Fruit fly (Drosophila melanogaster) whole organism, embryonic: Measurements from ENCODE around the gene Tpr2.

Experiments used
- CG1024 ChIP-seq: fragments of 200-800 bp; sonication (Bioruptor generic); IDR thresholded peaks from 2 replicates; pipeline ENCODE4 v1.3.6; 2022; ENCODE audit warnings: missing biosample characterization, missing genetic modification characterization
- CG10543 ChIP-seq: fragments of 200-800 bp; sonication (Bioruptor generic); optimal IDR thresholded peaks from 3 replicates; lab custom pipeline; 2017; ENCODE audit warnings: missing biosample characterization, mild to moderate bottlenecking, missing genetic modification characterization, moderate library complexity
- CG11723 ChIP-seq: fragments of 200-800 bp; sonication (Bioruptor generic); optimal IDR thresholded peaks from 2 replicates; lab custom pipeline; 2017; ENCODE audit warnings: missing biosample characterization, mild to moderate bottlenecking, missing genetic modification characterization
- CG12219 ChIP-seq: fragments of 200-800 bp; sonication (Bioruptor generic); optimal IDR thresholded peaks from 3 replicates; lab custom pipeline; 2018; ENCODE audit warnings: missing biosample characterization, mild to moderate bottlenecking, missing genetic modification characterization
- CG12769 ChIP-seq: fragments of 200-800 bp; sonication (Bioruptor generic); optimal IDR thresholded peaks from 2 replicates; lab custom pipeline; 2019; ENCODE audit warnings: missing biosample characterization, mild to moderate bottlenecking, missing genetic modification characterization, moderate library complexity
- CG12942 ChIP-seq: fragments of 200-800 bp; sonication (Bioruptor generic); optimal IDR thresholded peaks from 3 replicates; lab custom pipeline; 2016; ENCODE audit warnings: missing biosample characterization, missing genetic modification characterization
- CG13624 ChIP-seq: fragments of 200-800 bp; sonication (Bioruptor generic); optimal IDR thresholded peaks from 2 replicates; lab custom pipeline; 2016; ENCODE audit warnings: missing biosample characterization, missing genetic modification characterization
- CG14441 ChIP-seq: fragments of 200-800 bp; sonication (Bioruptor generic); IDR thresholded peaks from 2 replicates; pipeline ENCODE4 v1.3.6; 2022; ENCODE audit warnings: missing biosample characterization, missing genetic modification characterization
- CG15514 ChIP-seq: fragments of 200-800 bp; sonication (Bioruptor generic); optimal IDR thresholded peaks from 3 replicates; lab custom pipeline; 2017; ENCODE audit warnings: missing biosample characterization, missing genetic modification characterization, mild to moderate bottlenecking, moderate library complexity, missing genetic modification reagents
- CG17829 ChIP-seq: fragments of 200-800 bp; optimal IDR thresholded peaks from 2 replicates; lab custom pipeline; 2019; ENCODE audit warnings: missing biosample characterization, mild to moderate bottlenecking, missing genetic modification characterization, moderate library complexity
- CG18011 ChIP-seq: fragments of 200-800 bp; sonication (Bioruptor generic); optimal IDR thresholded peaks from 2 replicates; lab custom pipeline; 2017; ENCODE audit warnings: missing biosample characterization, missing genetic modification characterization, mild to moderate bottlenecking, moderate library complexity, missing genotype
- CG2712 ChIP-seq: fragments of 200-800 bp; optimal IDR thresholded peaks from 3 replicates; lab custom pipeline; 2019; ENCODE audit warnings: missing biosample characterization, mild to moderate bottlenecking, missing genetic modification characterization, moderate library complexity
- CG30431 ChIP-seq: fragments of 200-800 bp; sonication (Bioruptor generic); optimal IDR thresholded peaks from 2 replicates; lab custom pipeline; 2017; ENCODE audit warnings: missing biosample characterization, missing genetic modification characterization
- CG31224 ChIP-seq: fragments of 200-800 bp; sonication (Bioruptor generic); IDR thresholded peaks from 2 replicates; pipeline ENCODE4 v1.3.6; 2022; ENCODE audit warnings: missing biosample characterization, missing genetic modification characterization
- CG31365 ChIP-seq: fragments of 200-800 bp; sonication (Bioruptor generic); optimal IDR thresholded peaks from 2 replicates; lab custom pipeline; 2018; ENCODE audit warnings: missing biosample characterization, mild to moderate bottlenecking, missing genetic modification characterization
- CG34224 ChIP-seq: fragments of 200-800 bp; sonication (Bioruptor generic); IDR thresholded peaks from 3 replicates; pipeline ENCODE4 v1.3.6; 2022; ENCODE audit warnings: missing biosample characterization, missing genetic modification characterization; ENCODE audit not compliant: partially characterized antibody
- CG6689 ChIP-seq: fragments of 200-800 bp; sonication (Bioruptor generic); IDR thresholded peaks from 2 replicates; pipeline ENCODE4 v1.3.6; 2022; ENCODE audit warnings: missing biosample characterization, missing genetic modification characterization
- CG6813 ChIP-seq: fragments of 200-800 bp; sonication (Bioruptor generic); optimal IDR thresholded peaks from 2 replicates; lab custom pipeline; 2017; ENCODE audit warnings: missing biosample characterization, missing genetic modification characterization, mild to moderate bottlenecking, moderate library complexity, missing genetic modification reagents
- CG8944 ChIP-seq: fragments of 200-800 bp; sonication (Bioruptor generic); optimal IDR thresholded peaks from 3 replicates; lab custom pipeline; 2016; ENCODE audit warnings: missing biosample characterization, missing genetic modification characterization
- CG9797 ChIP-seq: fragments of 200-800 bp; sonication (Bioruptor generic); optimal IDR thresholded peaks from 3 replicates; lab custom pipeline; 2018; ENCODE audit warnings: missing biosample characterization, mild to moderate bottlenecking, missing genetic modification characterization
- CHES-1-like ChIP-seq: fragments of 200-800 bp; sonication (Bioruptor generic); optimal IDR thresholded peaks from 2 replicates; lab custom pipeline; 2016; ENCODE audit warnings: missing biosample characterization, missing genetic modification characterization
- CTCF ChIP-seq: fragments of 200-800 bp; sonication (Bioruptor generic); optimal IDR thresholded peaks from 2 replicates; lab custom pipeline; 2017; ENCODE audit warnings: missing biosample characterization, mild to moderate bottlenecking, missing genetic modification characterization, moderate library complexity
- D19B ChIP-seq: fragments of 200-800 bp; sonication (Bioruptor generic); optimal IDR thresholded peaks from 2 replicates; lab custom pipeline; 2017; ENCODE audit warnings: missing biosample characterization, mild to moderate bottlenecking, missing genetic modification characterization
- GATAe ChIP-seq: fragments of 200-800 bp; sonication (Bioruptor generic); conservative IDR thresholded peaks from 2 replicates; pipeline ENCODE4 v1.3.6; 2022; ENCODE audit warnings: missing biosample characterization, missing genetic modification characterization
- Gsc ChIP-seq: fragments of 200-800 bp; sonication (Bioruptor generic); IDR thresholded peaks from 2 replicates; pipeline ENCODE4 v1.3.6; 2022; ENCODE audit warnings: missing biosample characterization, missing genetic modification characterization
- Hr3 ChIP-seq: fragments of 200-800 bp; sonication (Bioruptor generic); optimal IDR thresholded peaks from 3 replicates; lab custom pipeline; 2016; ENCODE audit warnings: missing biosample characterization, missing genetic modification characterization
- Hr51 ChIP-seq, 2 experiments: fragments of 200-800 bp; sonication (Bioruptor generic); optimal IDR thresholded peaks; 2 replicates in 1 of 2; 3 replicates in 1 of 2; lab custom pipeline; 2016 to 2018; ENCODE audit warnings: missing biosample characterization in 2 of 2, missing genetic modification characterization in 2 of 2, mild to moderate bottlenecking in 1 of 2, moderate library complexity in 1 of 2
- Meics ChIP-seq: fragments of 200-800 bp; sonication (Bioruptor generic); optimal IDR thresholded peaks from 2 replicates; lab custom pipeline; 2017; ENCODE audit warnings: missing biosample characterization, mild to moderate bottlenecking, missing genetic modification characterization
- Nf-YC ChIP-seq: fragments of 200-800 bp; optimal IDR thresholded peaks from 3 replicates; lab custom pipeline; 2019; ENCODE audit warnings: missing biosample characterization, mild to moderate bottlenecking, missing genetic modification characterization, moderate library complexity
- Oaz ChIP-seq: fragments of 200-800 bp; sonication (Bioruptor generic); IDR thresholded peaks from 2 replicates; pipeline ENCODE4 v1.3.6; 2022; ENCODE audit warnings: missing biosample characterization, missing genetic modification characterization
- Side ChIP-seq: fragments of 200-800 bp; sonication (Bioruptor generic); optimal IDR thresholded peaks from 2 replicates; lab custom pipeline; 2016; ENCODE audit warnings: missing biosample characterization, missing genetic modification characterization
- Six4 ChIP-seq: fragments of 200-800 bp; sonication (Bioruptor generic); optimal IDR thresholded peaks from 2 replicates; lab custom pipeline; 2016; ENCODE audit warnings: missing biosample characterization, missing genetic modification characterization
- Sox100B ChIP-seq: fragments of 200-800 bp; sonication (Bioruptor generic); optimal IDR thresholded peaks from 3 replicates; lab custom pipeline; 2018; ENCODE audit warnings: missing biosample characterization, mild to moderate bottlenecking, missing genetic modification characterization
- ap ChIP-seq: fragments of 200-800 bp; sonication (Bioruptor generic); IDR thresholded peaks from 2 replicates; pipeline ENCODE4 v1.3.6; 2022; ENCODE audit warnings: missing biosample characterization, missing genetic modification characterization
- caup ChIP-seq: fragments of 200-800 bp; sonication (Bioruptor generic); optimal IDR thresholded peaks from 3 replicates; lab custom pipeline; 2017; ENCODE audit warnings: missing biosample characterization, mild to moderate bottlenecking, missing genetic modification characterization, moderate library complexity; ENCODE audit not compliant: severe bottlenecking
- eyg ChIP-seq: fragments of 200-800 bp; sonication (Bioruptor generic); optimal IDR thresholded peaks from 3 replicates; lab custom pipeline; 2016; ENCODE audit warnings: missing biosample characterization, missing genetic modification characterization
- gt ChIP-seq: fragments of 200-800 bp; sonication (Bioruptor generic); IDR thresholded peaks from 2 replicates; pipeline ENCODE4 v1.3.6; 2022; ENCODE audit warnings: missing biosample characterization, missing genetic modification characterization
- ham ChIP-seq: fragments of 200-800 bp; sonication (Bioruptor generic); IDR thresholded peaks from 2 replicates; pipeline ENCODE4 v1.3.6; 2022; ENCODE audit warnings: missing biosample characterization, missing genetic modification characterization
- her ChIP-seq: fragments of 200-800 bp; sonication (Bioruptor generic); optimal IDR thresholded peaks from 2 replicates; lab custom pipeline; 2016; ENCODE audit warnings: missing biosample characterization, missing genetic modification characterization
- jumu ChIP-seq: fragments of 200-800 bp; sonication (Bioruptor generic); optimal IDR thresholded peaks from 3 replicates; lab custom pipeline; 2016; ENCODE audit warnings: missing biosample characterization, missing genetic modification characterization
- ken ChIP-seq: fragments of 200-800 bp; sonication (Bioruptor generic); IDR thresholded peaks from 3 replicates; pipeline ENCODE4 v1.3.6; 2022; ENCODE audit warnings: missing biosample characterization, missing genetic modification characterization
- maf-S ChIP-seq: fragments of 200-800 bp; sonication (Bioruptor generic); optimal IDR thresholded peaks from 2 replicates; lab custom pipeline; 2016; ENCODE audit warnings: missing biosample characterization, missing genetic modification characterization
- mld ChIP-seq: fragments of 200-800 bp; sonication (Bioruptor generic); IDR thresholded peaks from 3 replicates; pipeline ENCODE4 v1.3.6; 2022; ENCODE audit warnings: missing biosample characterization, missing genetic modification characterization; ENCODE audit not compliant: partially characterized antibody
- pho ChIP-seq: fragments of 200-800 bp; sonication (Bioruptor generic); optimal IDR thresholded peaks from 2 replicates; lab custom pipeline; 2016; ENCODE audit warnings: missing biosample characterization, missing genetic modification characterization
- pnt ChIP-seq: fragments of 200-800 bp; sonication (Bioruptor generic); optimal IDR thresholded peaks from 3 replicates; lab custom pipeline; 2016; ENCODE audit warnings: missing biosample characterization, missing genetic modification characterization
- pzg ChIP-seq: fragments of 200-800 bp; sonication (Bioruptor generic); optimal IDR thresholded peaks from 3 replicates; lab custom pipeline; 2018; ENCODE audit warnings: missing biosample characterization, mild to moderate bottlenecking, missing genetic modification characterization, moderate library complexity
- sens ChIP-seq: fragments of 200-800 bp; sonication (Bioruptor generic); peaks from one replicate; lab custom pipeline; 2016; ENCODE audit warnings: missing biosample characterization, missing genetic modification characterization
- seq ChIP-seq: fragments of 200-800 bp; sonication (Bioruptor generic); IDR thresholded peaks from 2 replicates; pipeline ENCODE4 v1.3.6; 2022; ENCODE audit warnings: missing biosample characterization, missing genetic modification characterization
- stc ChIP-seq: fragments of 200-800 bp; sonication (Bioruptor generic); IDR thresholded peaks from 2 replicates; pipeline ENCODE4 v1.3.6; 2022; ENCODE audit warnings: missing biosample characterization, missing genetic modification characterization
- wek ChIP-seq: fragments of 200-800 bp; sonication (Bioruptor generic); optimal IDR thresholded peaks from 3 replicates; lab custom pipeline; 2018; ENCODE audit warnings: missing biosample characterization, mild to moderate bottlenecking, missing genetic modification characterization, moderate library complexity

Tpr2 gene

dm6 chr2L:16547652-16548417 lies 56.5 kb downstream of the Tpr2 start (continued):
- TF ChIP-seq CG34224 (GFP tag; lab: Robert Waterston, UW) (no peak), Sox100B (peak; percentile 40), Hr3 (GFP tag; lab: Kevin White, UChicago) (peak; percentile 34), mld (GFP tag; lab: Robert Waterston, UW) (0 out of 3 replicates have a peak, but pooled peaks have one; percentile 26), CG15514 (GFP tag; lab: Kevin White, UChicago) (peak; percentile 71), Nf-YC (tag; lab: Kevin White, UChicago) (peak; percentile 63), maf-S (GFP tag; lab: Kevin White, UChicago) (no peak), Six4 (no peak), CG31365 (tag; lab: Kevin White, UChicago) (peak; percentile 32), CTCF (GFP tag; lab: Kevin White, UChicago) (no peak), CG10543 (peak; percentile 81), jumu (GFP tag; lab: Kevin White, UChicago) (no peak), CG8944 (GFP tag; lab: Kevin White, UChicago) (no peak), Meics (GFP tag; lab: Kevin White, UChicago) (peak; percentile 89), ham (no peak), CHES-1-like (GFP tag; lab: Kevin White, UChicago) (peak; percentile 51), pho (GFP tag; lab: Kevin White, UChicago) (peak; percentile 53), Hr51 (GFP tag; optimal IDR thresholded peaks at IDR 0.05; lab: Kevin White, UChicago) (peak in 1 of 2 experiments; percentile 55), her (GFP tag; lab: Kevin White, UChicago) (no peak), ken (GFP tag; lab: Robert Waterston, UW) (0 out of 3 replicates have a peak, but pooled peaks have one; percentile 29), CG2712 (tag; lab: Kevin White, UChicago) (peak; percentile 51), CG12769 (tag; lab: Kevin White, UChicago) (no peak), CG6689 (peak; percentile 65), CG11723 (GFP tag; lab: Kevin White, UChicago) (no peak), CG9797 (GFP tag; lab: Kevin White, UChicago) (no peak), CG31224 (no peak), CG13624 (GFP tag; lab: Kevin White, UChicago) (no peak), ap (GFP tag; lab: Robert Waterston, UW) (no peak), sens (GFP tag; lab: Kevin White, UChicago) (peak; percentile 72), gt (GFP tag; lab: Robert Waterston, UW) (no peak), seq (GFP tag; lab: Robert Waterston, UW) (0 out of 2 replicates have a peak, but pooled peaks have one; percentile 21), pzg (GFP tag; lab: Kevin White, UChicago) (peak; percentile 3), CG1024 (no peak), wek (GFP tag; lab: Kevin White, UChicago) (no peak), CG14441 (GFP tag; lab: Robert Waterston, UW) (no peak), D19B (GFP tag; lab: Kevin White, UChicago) (peak; percentile 60), CG12942 (peak; percentile 10), GATAe (GFP tag; lab: Robert Waterston, UW) (no peak), pnt (GFP tag; lab: Kevin White, UChicago) (no peak), eyg (GFP tag; lab: Kevin White, UChicago) (no peak), Side (GFP tag; lab: Kevin White, UChicago) (peak; percentile 28), CG17829 (tag; lab: Kevin White, UChicago) (peak; percentile 0), caup (GFP tag; lab: Kevin White, UChicago) (peak; percentile 63), CG6813 (peak; percentile 56), CG30431 (GFP tag; lab: Kevin White, UChicago) (no peak), CG18011 (GFP tag; lab: Kevin White, UChicago) (peak; percentile 37), CG12219 (GFP tag; lab: Kevin White, UChicago) (peak; percentile 48), Gsc (GFP tag; lab: Robert Waterston, UW) (no peak), Oaz (GFP tag; lab: Robert Waterston, UW) (no peak), stc (GFP tag; lab: Robert Waterston, UW) (no peak)
